Fruit fly (Drosophila melanogaster): ENCODE data around the gene Jupiter.

dm6 chr3R:11614107-11614506, 5.6 kb downstream of the Jupiter start:
- TF ChIP-seq Dfd (GFP tag; optimal IDR thresholded peaks at IDR 0.05) (no peak), CrebA (GFP tag; optimal IDR thresholded peaks at IDR 0.05; ENCODE audit: borderline replicate concordance) (no peak), Hnf4 (GFP tag; optimal IDR thresholded peaks at IDR 0.05) (no peak), Abd-B (GFP tag; optimal IDR thresholded peaks at IDR 0.05) (no peak), br (GFP tag; optimal IDR thresholded peaks at IDR 0.05) (no peak), Mio (GFP tag; optimal IDR thresholded peaks at IDR 0.05) (no peak), Hr83 (GFP tag; optimal IDR thresholded peaks at IDR 0.05; ENCODE audit: poor library complexity, severe bottlenecking) (no peak), Dif (GFP tag; optimal IDR thresholded peaks at IDR 0.05; ENCODE audit: partially characterized antibody) (no peak), psq (GFP tag; optimal IDR thresholded peaks at IDR 0.05) (no peak), foxo (GFP tag; optimal IDR thresholded peaks at IDR 0.05) (no peak), rgr (GFP tag; optimal IDR thresholded peaks at IDR 0.05) (no peak), h (GFP tag; optimal IDR thresholded peaks at IDR 0.05) (no peak)

Measured in whole organism, wandering third instar larva.